Fruit fly (Drosophila melanogaster): ENCODE results near the gene CG32452.
A peak's percentile ranks its signal among the peaks of the same experiment; 100 is the strongest.

The CG32452 gene

DNA sequence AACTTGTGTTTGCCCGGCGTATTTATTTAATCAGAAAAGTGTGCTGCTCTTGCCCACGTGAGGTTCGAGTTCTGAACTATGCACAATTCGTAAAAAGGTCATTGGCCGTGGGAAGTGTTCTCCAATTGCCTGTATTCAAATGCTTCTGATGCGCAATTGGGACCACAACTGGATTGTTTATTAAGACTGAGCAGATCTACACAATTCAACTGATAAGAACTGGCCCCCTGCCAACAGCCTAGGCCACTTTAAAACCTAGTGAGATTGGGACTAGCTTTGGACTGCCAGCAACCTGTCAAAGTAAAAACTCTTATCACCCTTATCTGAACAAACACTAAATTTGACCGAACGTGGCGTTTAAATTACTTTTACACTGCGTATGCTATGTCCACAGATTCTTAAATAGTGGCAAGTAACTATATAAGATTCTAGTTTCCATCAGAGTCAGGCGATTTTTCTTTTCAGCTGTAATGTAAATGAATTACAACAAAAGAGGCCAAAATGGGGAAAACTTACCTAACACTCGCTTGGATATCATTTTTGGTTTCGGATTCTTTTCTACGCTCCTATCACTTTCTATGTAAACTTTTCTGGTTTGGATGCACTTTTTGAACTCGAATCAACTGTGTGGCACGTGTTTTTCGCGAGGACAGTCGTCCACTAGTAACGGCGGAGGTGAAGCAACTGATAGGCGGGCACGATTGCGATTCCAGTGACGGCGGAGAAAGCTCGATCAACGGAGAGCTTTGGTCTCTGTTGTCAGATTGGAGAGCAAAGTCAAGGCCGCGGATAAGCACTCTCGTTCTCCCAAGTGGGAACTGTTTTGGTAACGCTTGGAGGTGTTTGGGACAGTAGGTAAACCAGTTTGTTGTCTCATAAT is 20.4 kb downstream of the CG32452 start, which contains the start of gene CG11241:
Gene CG11241 (minus strand): TSS at position 689 of the 880 bp plus-strand sequence.
- TF ChIP-seq net (GFP tag; optimal IDR thresholded peaks at IDR 0.05): no peak
- TF ChIP-seq CG8632 (GFP tag; optimal IDR thresholded peaks at IDR 0.05): no peak
- no peak for TF ChIP-seq cyc (GFP tag; optimal IDR thresholded peaks at IDR 0.05)
- no peak for TF ChIP-seq acj6 (GFP tag; optimal IDR thresholded peaks at IDR 0.05)
- no peak for TF ChIP-seq lz (GFP tag; optimal IDR thresholded peaks at IDR 0.05)
- no peak for TF ChIP-seq CG8119 (GFP tag; IDR thresholded peaks at IDR 0.05)
- TF ChIP-seq CG8319 (GFP tag; optimal IDR thresholded peaks at IDR 0.05): no peak
- no peak for TF ChIP-seq Smox (GFP tag; optimal IDR thresholded peaks at IDR 0.05)
- no peak for TF ChIP-seq Met (GFP tag; optimal IDR thresholded peaks at IDR 0.05)
- TF ChIP-seq CG6276 (GFP tag; optimal IDR thresholded peaks at IDR 0.05): no peak
- no peak for TF ChIP-seq esn (GFP tag; optimal IDR thresholded peaks at IDR 0.05)
- no peak for TF ChIP-seq svp (GFP tag)
- no peak for TF ChIP-seq CG6808 (GFP tag; optimal IDR thresholded peaks at IDR 0.05)
- TF ChIP-seq pdm3 (GFP tag; optimal IDR thresholded peaks at IDR 0.05): no peak
- no peak for TF ChIP-seq CG4318 (GFP tag; optimal IDR thresholded peaks at IDR 0.05)
- TF ChIP-seq CG3919 (GFP tag; optimal IDR thresholded peaks at IDR 0.05): no peak
- TF ChIP-seq Eip75B (GFP tag; optimal IDR thresholded peaks at IDR 0.05): no peak
- no peak for TF ChIP-seq CG9139 (GFP tag; optimal IDR thresholded peaks at IDR 0.05)
- TF ChIP-seq CG11294 (GFP tag; IDR thresholded peaks at IDR 0.05): no peak
- no peak for TF ChIP-seq Blimp-1 (GFP tag; optimal IDR thresholded peaks at IDR 0.05)
- no peak for TF ChIP-seq eg (GFP tag; IDR thresholded peaks at IDR 0.05)
- TF ChIP-seq vri (GFP tag; optimal IDR thresholded peaks at IDR 0.05): no peak
- no peak for TF ChIP-seq Hr4 (GFP tag; optimal IDR thresholded peaks at IDR 0.05)
- TF ChIP-seq ss (GFP tag; optimal IDR thresholded peaks at IDR 0.05): no peak
- TF ChIP-seq achi (GFP tag; optimal IDR thresholded peaks at IDR 0.05): no peak
- no peak for TF ChIP-seq spab (GFP tag; optimal IDR thresholded peaks at IDR 0.05)
- no peak for TF ChIP-seq fd59A (GFP tag; optimal IDR thresholded peaks at IDR 0.05)
- TF ChIP-seq CG16779 (tag; optimal IDR thresholded peaks at IDR 0.05): no peak
- TF ChIP-seq Sox14 (GFP tag; optimal IDR thresholded peaks at IDR 0.05): peak; percentile 4
- no peak for TF ChIP-seq CG31627 (GFP tag; optimal IDR thresholded peaks at IDR 0.05)
- no peak for TF ChIP-seq salr (GFP tag; optimal IDR thresholded peaks at IDR 0.05)
- no peak for TF ChIP-seq Sox102F (GFP tag; optimal IDR thresholded peaks at IDR 0.05)
- no peak for TF ChIP-seq Hr38 (GFP tag; optimal IDR thresholded peaks at IDR 0.05)
- TF ChIP-seq Hr39 (GFP tag; optimal IDR thresholded peaks at IDR 0.05): peak; percentile 24
- no peak for TF ChIP-seq CG3032 (tag; optimal IDR thresholded peaks at IDR 0.05)
- TF ChIP-seq dsx (GFP tag; optimal IDR thresholded peaks at IDR 0.05; ENCODE audit: poor library complexity, severe bottlenecking): no peak
- peak; percentile 62 for TF ChIP-seq fkh (GFP tag; optimal IDR thresholded peaks at IDR 0.05)
- peak; percentile 12 for TF ChIP-seq CG1621 (tag; optimal IDR thresholded peaks at IDR 0.05)
- TF ChIP-seq CG6854 (GFP tag; optimal IDR thresholded peaks at IDR 0.05): peak; percentile 22
- TF ChIP-seq Ets96B (tag; optimal IDR thresholded peaks at IDR 0.05): no peak
